Fruit fly (Drosophila melanogaster): ENCODE measurements around the gene CG32277.

The CG32277 gene

dm6 chr3L:3197464-3197863, 7.8 kb downstream of the CG32277 start, which contains the start of gene CG14966 (continued):
- no peak for TF ChIP-seq Atf3 (GFP tag; optimal IDR thresholded peaks at IDR 0.05)
- TF ChIP-seq CG17361 (GFP tag; IDR thresholded peaks at IDR 0.05), result 0 out of 3 replicates have a peak, but pooled peaks have one; percentile 24
- TF ChIP-seq CG1529 (GFP tag; optimal IDR thresholded peaks at IDR 0.05), result no peak
- TF ChIP-seq CG9609 (GFP tag; optimal IDR thresholded peaks at IDR 0.05), result no peak
- no peak for TF ChIP-seq psq (GFP tag; optimal IDR thresholded peaks at IDR 0.05)
- no peak for TF ChIP-seq CG5245 (GFP tag; optimal IDR thresholded peaks at IDR 0.05)
- TF ChIP-seq CG8290 (GFP tag; optimal IDR thresholded peaks at IDR 0.05), result peak; percentile 5
- peak in 1 of 2 experiments; percentile 71 for TF ChIP-seq CG8290 (tag; optimal IDR thresholded peaks at IDR 0.05)
- peak; percentile 20 for TF ChIP-seq kni (GFP tag; optimal IDR thresholded peaks at IDR 0.05)
- TF ChIP-seq CoRest (tag; optimal IDR thresholded peaks at IDR 0.05), result peak; percentile 45
- no peak for TF ChIP-seq CG9727 (GFP tag; optimal IDR thresholded peaks at IDR 0.05)
- no peak for TF ChIP-seq CG12071 (GFP tag; optimal IDR thresholded peaks at IDR 0.05)
- no peak for TF ChIP-seq Adf1 (GFP tag; IDR thresholded peaks at IDR 0.05)
- TF ChIP-seq sens (GFP tag), result peak; percentile 88
- no peak for TF ChIP-seq Sox100B (GFP tag; optimal IDR thresholded peaks at IDR 0.05)
- TF ChIP-seq tna (GFP tag; IDR thresholded peaks at IDR 0.05; ENCODE audit: partially characterized antibody), result peak; percentile 51; the same call in 1 of the 2 replicates
- TF ChIP-seq CG10274 (GFP tag; optimal IDR thresholded peaks at IDR 0.05), result no peak
- TF ChIP-seq CG17802 (tag; optimal IDR thresholded peaks at IDR 0.05), result no peak
- TF ChIP-seq amos (GFP tag; IDR thresholded peaks at IDR 0.05; ENCODE audit: partially characterized antibody), result peak; percentile 94
- peak; percentile 94 for TF ChIP-seq sna (GFP tag; IDR thresholded peaks at IDR 0.05; ENCODE audit: partially characterized antibody)
- TF ChIP-seq Dfd (GFP tag; optimal IDR thresholded peaks at IDR 0.05), result no peak
- no peak for TF ChIP-seq Jarid2 (GFP tag; optimal IDR thresholded peaks at IDR 0.05)
- TF ChIP-seq gem (tag; optimal IDR thresholded peaks at IDR 0.05), result peak; percentile 33
- TF ChIP-seq fd3F (GFP tag; optimal IDR thresholded peaks at IDR 0.05), result no peak
- peak; percentile 65 for TF ChIP-seq rib (GFP tag; IDR thresholded peaks at IDR 0.05)
- TF ChIP-seq CG8924 (tag; optimal IDR thresholded peaks at IDR 0.05), result no peak
- no peak for TF ChIP-seq Rx (GFP tag; IDR thresholded peaks at IDR 0.05)
- no peak for TF ChIP-seq yki (optimal IDR thresholded peaks at IDR 0.05)
- TF ChIP-seq bigmax (GFP tag; optimal IDR thresholded peaks at IDR 0.05), result peak; percentile 8
- peak; percentile 32 for TF ChIP-seq CG11504 (tag; optimal IDR thresholded peaks at IDR 0.05)
- no peak for TF ChIP-seq Dip2 (GFP tag; IDR thresholded peaks at IDR 0.05)
- TF ChIP-seq Med (GFP tag), result peak; percentile 89
- TF ChIP-seq lmd (GFP tag; IDR thresholded peaks at IDR 0.05), result no peak
- peak; percentile 78 for TF ChIP-seq inv (GFP tag; IDR thresholded peaks at IDR 0.05; ENCODE audit: partially characterized antibody)
- TF ChIP-seq CG13123 (GFP tag; optimal IDR thresholded peaks at IDR 0.05), result no peak
- peak; percentile 68 for TF ChIP-seq CG10267 (tag; optimal IDR thresholded peaks at IDR 0.05)
- peak; percentile 90 for TF ChIP-seq CG34224 (GFP tag; IDR thresholded peaks at IDR 0.05; ENCODE audit: partially characterized antibody)
- TF ChIP-seq knrl (GFP tag; IDR thresholded peaks at IDR 0.05; ENCODE audit: partially characterized antibody), result peak; percentile 88
- TF ChIP-seq CG10959 (GFP tag; IDR thresholded peaks at IDR 0.05), result no peak
- TF ChIP-seq CG17359 (tag; optimal IDR thresholded peaks at IDR 0.05), result no peak
- no peak for TF ChIP-seq CG16863 (GFP tag; optimal IDR thresholded peaks at IDR 0.05)
- peak; percentile 64 for TF ChIP-seq Nf-YC (tag; optimal IDR thresholded peaks at IDR 0.05)
- no peak for TF ChIP-seq CG7372 (GFP tag; IDR thresholded peaks at IDR 0.05)
- TF ChIP-seq CG2202 (tag; optimal IDR thresholded peaks at IDR 0.05), result no peak
- no peak for TF ChIP-seq fd102C (GFP tag; optimal IDR thresholded peaks at IDR 0.05)
- TF ChIP-seq HLH4C (GFP tag; IDR thresholded peaks at IDR 0.05; ENCODE audit: partially characterized antibody), result peak; percentile 76
- TF ChIP-seq z (GFP tag; IDR thresholded peaks at IDR 0.05), result no peak
- no peak for TF ChIP-seq CG16815 (GFP tag; optimal IDR thresholded peaks at IDR 0.05)
- TF ChIP-seq sr (GFP tag; IDR thresholded peaks at IDR 0.05), result no peak
- no peak for TF ChIP-seq CG5953 (GFP tag; IDR thresholded peaks at IDR 0.05)
- peak; percentile 50 for TF ChIP-seq sug (tag; optimal IDR thresholded peaks at IDR 0.05)
- TF ChIP-seq CG32772 (GFP tag; IDR thresholded peaks at IDR 0.05), result no peak

Data from whole organism, embryonic.